Worm (Caenorhabditis elegans): ENCODE data around the gene F55E10.1.

ce11 chrX:8327800-8328199 is 14.0 kb upstream of the F55E10.1 start, which contains the start of gene F55E10.4:
- TF ChIP-seq lir-3 (tag; optimal IDR thresholded peaks at IDR 0.05; ENCODE audit: poor library complexity) = no peak
- no peak for TF ChIP-seq egl-27 (tag; optimal IDR thresholded peaks at IDR 0.05)
- no peak for TF ChIP-seq efl-1 (optimal IDR thresholded peaks at IDR 0.05)
- no peak for TF ChIP-seq efl-1 (GFP tag; optimal IDR thresholded peaks at IDR 0.05 in 1 of 2)
- no peak for TF ChIP-seq sox-4 (tag; optimal IDR thresholded peaks at IDR 0.05)
- TF ChIP-seq lin-13 (GFP tag; optimal IDR thresholded peaks at IDR 0.05) = no peak
- TF ChIP-seq ceh-90 (tag; optimal IDR thresholded peaks at IDR 0.05) = no peak
- no peak for TF ChIP-seq snpc-4 (tag; optimal IDR thresholded peaks at IDR 0.05)
- no peak for TF ChIP-seq aha-1 (tag; optimal IDR thresholded peaks at IDR 0.05)
- no peak for TF ChIP-seq Y116A8C.19 (tag; optimal IDR thresholded peaks at IDR 0.05; ENCODE audit: borderline replicate concordance)
- TF ChIP-seq lin-39 (tag; optimal IDR thresholded peaks at IDR 0.05) = no peak
- TF ChIP-seq ama-1 (optimal IDR thresholded peaks at IDR 0.05) = no peak
- TF ChIP-seq aly-2 (tag; optimal IDR thresholded peaks at IDR 0.05) = no peak
- no peak for TF ChIP-seq mab-9 (GFP tag; IDR thresholded peaks at IDR 0.05)
- no peak for TF ChIP-seq nhr-84 (tag; optimal IDR thresholded peaks at IDR 0.05)

All from whole organism, L1 larva.